Worm (Caenorhabditis elegans) whole organism, L1 larva: Measurements from ENCODE around the gene F47E1.4.

Source experiments
- aly-2 ChIP-seq: fragments of 150-350 bp; optimal IDR thresholded peaks from 2 replicates; lab custom pipeline; 2014; ENCODE audit warnings: missing biosample characterization, missing genetic modification characterization
- lin-13 ChIP-seq: fragments of 150-350 bp; optimal IDR thresholded peaks from 2 replicates; lab custom pipeline; 2014; ENCODE audit warnings: missing biosample characterization, missing genetic modification reagents, missing genetic modification characterization
- nhr-19 ChIP-seq: fragments of 200-800 bp; sonication (Bioruptor generic); conservative IDR thresholded peaks from 2 replicates; pipeline ENCODE4 v1.3.6; 2022; ENCODE audit warnings: missing genetic modification characterization, missing compliant biosample characterization
- nhr-28 ChIP-seq: fragments of 150-350 bp; optimal IDR thresholded peaks from 2 replicates; lab custom pipeline; 2014; ENCODE audit warnings: missing biosample characterization, missing genetic modification characterization

- no peak for TF ChIP-seq aly-2 (tag; lab: Kevin White, UChicago)
- no peak for TF ChIP-seq nhr-19 (GFP tag; lab: Robert Waterston, UW)
- no peak for TF ChIP-seq nhr-28 (tag; lab: Kevin White, UChicago)
- no peak for TF ChIP-seq lin-13 (GFP tag; lab: Kevin White, UChicago)
These were observed 816 bp downstream of the F47E1.4 start for ce11 chrX:9063439-9063838.
